Fruit fly (Drosophila melanogaster) whole organism, embryonic: Measurements from ENCODE around the gene IRSp53.

Experiments
- B-H1 ChIP-seq: fragments of 200-800 bp; sonication (Bioruptor generic); IDR thresholded peaks from 3 replicates; pipeline ENCODE4 v1.3.6; 2022; ENCODE audit warnings: missing biosample characterization, missing genetic modification characterization
- CG10147 ChIP-seq: fragments of 200-800 bp; sonication (Bioruptor generic); optimal IDR thresholded peaks from 2 replicates; lab custom pipeline; 2019; ENCODE audit warnings: missing biosample characterization, mild to moderate bottlenecking, missing genetic modification characterization, moderate library complexity
- CG10959 ChIP-seq: fragments of 200-800 bp; sonication (Bioruptor generic); IDR thresholded peaks from 2 replicates; pipeline ENCODE4 v1.3.6; 2022; ENCODE audit warnings: missing biosample characterization, missing genetic modification characterization
- CG12104 ChIP-seq: fragments of 200-800 bp; sonication (Bioruptor generic); optimal IDR thresholded peaks from 3 replicates; lab custom pipeline; 2016; ENCODE audit warnings: missing biosample characterization, missing genetic modification characterization
- CG12659 ChIP-seq: fragments of 200-800 bp; sonication (Bioruptor generic); optimal IDR thresholded peaks from 3 replicates; lab custom pipeline; 2017; ENCODE audit warnings: mild to moderate bottlenecking, missing biosample characterization, missing genetic modification reagents, missing genetic modification characterization
- CG12942 ChIP-seq: fragments of 200-800 bp; sonication (Bioruptor generic); optimal IDR thresholded peaks from 3 replicates; lab custom pipeline; 2016; ENCODE audit warnings: missing biosample characterization, missing genetic modification characterization
- CG13123 ChIP-seq: fragments of 200-800 bp; sonication (Bioruptor generic); optimal IDR thresholded peaks from 2 replicates; lab custom pipeline; 2016; ENCODE audit warnings: missing biosample characterization, missing genetic modification characterization
- CG13296 ChIP-seq: fragments of 200-800 bp; sonication (Bioruptor generic); optimal IDR thresholded peaks from 3 replicates; lab custom pipeline; 2018; ENCODE audit warnings: missing biosample characterization, mild to moderate bottlenecking, missing genetic modification characterization
- CG14050 ChIP-seq: fragments of 200-800 bp; sonication (Bioruptor generic); IDR thresholded peaks from 3 replicates; pipeline ENCODE4 v1.3.6; 2022; ENCODE audit warnings: missing biosample characterization, missing genetic modification characterization
- CG14667 ChIP-seq: fragments of 200-800 bp; sonication (Bioruptor generic); IDR thresholded peaks from 2 replicates; pipeline ENCODE4 v1.3.6; 2022; ENCODE audit warnings: missing biosample characterization, missing genetic modification characterization
- CG1529 ChIP-seq: fragments of 200-800 bp; sonication (Bioruptor generic); optimal IDR thresholded peaks from 3 replicates; lab custom pipeline; 2018; ENCODE audit warnings: missing biosample characterization, missing genetic modification characterization
- CG17829 ChIP-seq: fragments of 200-800 bp; optimal IDR thresholded peaks from 2 replicates; lab custom pipeline; 2019; ENCODE audit warnings: missing biosample characterization, mild to moderate bottlenecking, missing genetic modification characterization, moderate library complexity
- CG18262 ChIP-seq: fragments of 200-800 bp; optimal IDR thresholded peaks from 3 replicates; lab custom pipeline; 2019; ENCODE audit warnings: missing biosample characterization, mild to moderate bottlenecking, missing genetic modification characterization, moderate library complexity
- CG2129 ChIP-seq: fragments of 200-800 bp; sonication (Bioruptor generic); IDR thresholded peaks from 2 replicates; pipeline ENCODE4 v1.3.6; 2022; ENCODE audit warnings: missing biosample characterization, missing genetic modification characterization; ENCODE audit not compliant: partially characterized antibody
- CG30403 ChIP-seq: fragments of 200-800 bp; sonication (Bioruptor generic); optimal IDR thresholded peaks from 3 replicates; lab custom pipeline; 2016; ENCODE audit warnings: missing biosample characterization, missing genetic modification characterization
- CG32532 ChIP-seq: fragments of 200-800 bp; sonication (Bioruptor generic); IDR thresholded peaks from 2 replicates; pipeline ENCODE4 v1.3.6; 2022; ENCODE audit warnings: missing biosample characterization, missing genetic modification characterization
- CG34376 ChIP-seq: fragments of 200-800 bp; sonication (Bioruptor generic); optimal IDR thresholded peaks from 2 replicates; lab custom pipeline; 2018; ENCODE audit warnings: missing biosample characterization, mild to moderate bottlenecking, missing genetic modification characterization
- CG4360 ChIP-seq: fragments of 200-800 bp; sonication (Bioruptor generic); IDR thresholded peaks from 2 replicates; pipeline ENCODE4 v1.3.6; 2022; ENCODE audit warnings: missing biosample characterization, missing genetic modification characterization
- CG7786 ChIP-seq: fragments of 200-800 bp; sonication (Bioruptor generic); optimal IDR thresholded peaks from 2 replicates; lab custom pipeline; 2016; ENCODE audit warnings: missing biosample characterization, missing genetic modification characterization
- CG8388 ChIP-seq: fragments of 200-800 bp; sonication (Bioruptor generic); optimal IDR thresholded peaks from 2 replicates; lab custom pipeline; 2019; ENCODE audit warnings: missing biosample characterization, mild to moderate bottlenecking, missing genetic modification characterization, moderate library complexity
- CG8765 ChIP-seq: fragments of 200-800 bp; sonication (Bioruptor generic); IDR thresholded peaks from 2 replicates; pipeline ENCODE4 v1.3.6; 2022; ENCODE audit warnings: missing biosample characterization, missing genetic modification characterization
- CG9727 ChIP-seq: fragments of 200-800 bp; sonication (Bioruptor generic); optimal IDR thresholded peaks from 3 replicates; lab custom pipeline; 2017; ENCODE audit warnings: missing biosample characterization, mild to moderate bottlenecking, missing genetic modification characterization
- CG9932 ChIP-seq: fragments of 200-800 bp; sonication (Bioruptor generic); IDR thresholded peaks from 2 replicates; pipeline ENCODE4 v1.3.6; 2022; ENCODE audit warnings: missing biosample characterization, missing genetic modification characterization
- Dek ChIP-seq: fragments of 200-800 bp; sonication (Bioruptor generic); optimal IDR thresholded peaks from 3 replicates; lab custom pipeline; 2019; ENCODE audit warnings: missing biosample characterization, mild to moderate bottlenecking, missing genetic modification characterization, moderate library complexity
- Fer3 ChIP-seq: fragments of 200-800 bp; sonication (Bioruptor generic); optimal IDR thresholded peaks from 2 replicates; lab custom pipeline; 2018; ENCODE audit warnings: missing biosample characterization, mild to moderate bottlenecking, missing genetic modification characterization, moderate library complexity
- Gsc ChIP-seq: fragments of 200-800 bp; sonication (Bioruptor generic); IDR thresholded peaks from 2 replicates; pipeline ENCODE4 v1.3.6; 2022; ENCODE audit warnings: missing biosample characterization, missing genetic modification characterization
- HHEX ChIP-seq: fragments of 200-800 bp; sonication (Bioruptor generic); optimal IDR thresholded peaks from 3 replicates; lab custom pipeline; 2017; ENCODE audit warnings: missing biosample characterization, mild to moderate bottlenecking, missing genetic modification characterization, missing genetic modification reagents
- Hmr ChIP-seq: fragments of 200-800 bp; sonication (Bioruptor generic); optimal IDR thresholded peaks from 3 replicates; lab custom pipeline; 2017; ENCODE audit warnings: mild to moderate bottlenecking, missing biosample characterization, missing genetic modification reagents, missing genetic modification characterization
- Lim3 ChIP-seq: fragments of 200-800 bp; sonication (Bioruptor generic); IDR thresholded peaks from 2 replicates; pipeline ENCODE4 v1.3.6; 2022; ENCODE audit warnings: missing biosample characterization, missing genetic modification characterization
- Optix ChIP-seq: fragments of 200-800 bp; sonication (Bioruptor generic); IDR thresholded peaks from 3 replicates; pipeline ENCODE4 v1.3.6; 2022; ENCODE audit warnings: missing biosample characterization, missing genetic modification characterization
- Xbp1 ChIP-seq: fragments of 200-800 bp; sonication (Bioruptor generic); optimal IDR thresholded peaks from 3 replicates; lab custom pipeline; 2016; ENCODE audit warnings: missing biosample characterization, mild to moderate bottlenecking, missing genetic modification characterization
- abd-A ChIP-seq: fragments of 200-800 bp; sonication (Bioruptor generic); optimal IDR thresholded peaks from 3 replicates; lab custom pipeline; 2019; ENCODE audit warnings: missing biosample characterization, mild to moderate bottlenecking, missing genetic modification characterization, moderate library complexity
- bowl ChIP-seq: fragments of 200-800 bp; sonication (Bioruptor generic); IDR thresholded peaks from 2 replicates; pipeline ENCODE4 v1.3.6; 2022; ENCODE audit warnings: missing biosample characterization, missing genetic modification characterization
- corto ChIP-seq: fragments of 200-800 bp; sonication (Bioruptor generic); optimal IDR thresholded peaks from 2 replicates; lab custom pipeline; 2016; ENCODE audit warnings: missing biosample characterization, mild to moderate bottlenecking, missing genetic modification characterization, moderate library complexity
- crp ChIP-seq, 2 experiments: fragments of 200-800 bp; sonication (Bioruptor generic); optimal IDR thresholded peaks; 2 replicates in 1 of 2; 3 replicates in 1 of 2; lab custom pipeline; 2017; ENCODE audit warnings: missing biosample characterization in 2 of 2, missing genetic modification characterization in 2 of 2, mild to moderate bottlenecking in 1 of 2, moderate library complexity in 1 of 2
- dan ChIP-seq: fragments of 200-800 bp; sonication (Bioruptor generic); IDR thresholded peaks from 2 replicates; pipeline ENCODE4 v1.3.6; 2022; ENCODE audit warnings: missing biosample characterization, missing genetic modification characterization
- fd64A ChIP-seq: fragments of 200-800 bp; sonication (Bioruptor generic); optimal IDR thresholded peaks from 3 replicates; lab custom pipeline; 2018; ENCODE audit warnings: missing biosample characterization, mild to moderate bottlenecking, missing genetic modification characterization
- kay ChIP-seq: fragments of 200-800 bp; sonication (Bioruptor generic); optimal IDR thresholded peaks from 2 replicates; lab custom pipeline; 2016; ENCODE audit warnings: missing biosample characterization, missing genetic modification characterization
- kni ChIP-seq: fragments of 200-800 bp; sonication (Bioruptor generic); optimal IDR thresholded peaks from 3 replicates; lab custom pipeline; 2017; ENCODE audit warnings: mild to moderate bottlenecking, missing biosample characterization, missing genetic modification reagents, missing genetic modification characterization
- knrl ChIP-seq: fragments of 200-800 bp; sonication (Bioruptor generic); IDR thresholded peaks from 3 replicates; pipeline ENCODE4 v1.3.6; 2022; ENCODE audit warnings: missing biosample characterization, missing genetic modification characterization; ENCODE audit not compliant: partially characterized antibody
- onecut ChIP-seq: fragments of 200-800 bp; sonication (Bioruptor generic); IDR thresholded peaks from 2 replicates; pipeline ENCODE4 v1.3.6; 2022; ENCODE audit warnings: missing biosample characterization, missing genetic modification characterization
- peb ChIP-seq: fragments of 200-800 bp; sonication (Bioruptor generic); IDR thresholded peaks from 2 replicates; pipeline ENCODE4 v1.3.6; 2022; ENCODE audit warnings: missing biosample characterization, missing genetic modification characterization
- pzg ChIP-seq: fragments of 200-800 bp; sonication (Bioruptor generic); optimal IDR thresholded peaks from 3 replicates; lab custom pipeline; 2018; ENCODE audit warnings: missing biosample characterization, mild to moderate bottlenecking, missing genetic modification characterization, moderate library complexity
- sqz ChIP-seq: fragments of 200-800 bp; sonication (Bioruptor generic); optimal IDR thresholded peaks from 3 replicates; lab custom pipeline; 2018; ENCODE audit warnings: missing biosample characterization, mild to moderate bottlenecking, missing genetic modification characterization
- sug ChIP-seq: fragments of 200-800 bp; optimal IDR thresholded peaks from 2 replicates; lab custom pipeline; 2019; ENCODE audit warnings: missing biosample characterization, mild to moderate bottlenecking, missing genetic modification characterization, moderate library complexity
- tna ChIP-seq: fragments of 200-800 bp; sonication (Bioruptor generic); IDR thresholded peaks from 2 replicates; pipeline ENCODE4 v1.3.6; 2022; ENCODE audit warnings: missing biosample characterization, missing genetic modification characterization; ENCODE audit not compliant: partially characterized antibody
- toy ChIP-seq: fragments of 200-800 bp; sonication (Bioruptor generic); IDR thresholded peaks from 2 replicates; pipeline ENCODE4 v1.3.6; 2022; ENCODE audit warnings: missing biosample characterization, missing genetic modification characterization
- tx ChIP-seq: fragments of 200-800 bp; sonication (Bioruptor generic); optimal IDR thresholded peaks from 2 replicates; lab custom pipeline; 2016; ENCODE audit warnings: missing biosample characterization, missing genetic modification characterization
- wek ChIP-seq: fragments of 200-800 bp; sonication (Bioruptor generic); optimal IDR thresholded peaks from 3 replicates; lab custom pipeline; 2018; ENCODE audit warnings: missing biosample characterization, mild to moderate bottlenecking, missing genetic modification characterization, moderate library complexity

The IRSp53 gene

dm6 chr3L:11091943-11092609 is 43.8 kb upstream of the IRSp53 start (continued):
- peak; percentile 43 for TF ChIP-seq kay (GFP tag; lab: Kevin White, UChicago)
- no peak for TF ChIP-seq Lim3 (GFP tag; lab: Robert Waterston, UW)
- no peak for TF ChIP-seq CG10147 (GFP tag; lab: Kevin White, UChicago)
- no peak for TF ChIP-seq CG34376 (GFP tag; lab: Kevin White, UChicago)
- peak; percentile 25 for TF ChIP-seq tx
- TF ChIP-seq CG13123 (GFP tag; lab: Kevin White, UChicago), result peak; percentile 17
- no peak for TF ChIP-seq fd64A (GFP tag; lab: Kevin White, UChicago)
- peak; percentile 51 for TF ChIP-seq Xbp1
- TF ChIP-seq CG17829, result peak; percentile 31
- TF ChIP-seq CG8765, result no peak
- no peak for TF ChIP-seq Gsc
- peak; percentile 47 for TF ChIP-seq CG9727 (GFP tag; lab: Kevin White, UChicago)
- peak; percentile 61 for TF ChIP-seq CG12659
- TF ChIP-seq toy (GFP tag; lab: Robert Waterston, UW), result no peak
- no peak for TF ChIP-seq CG10959 (GFP tag; lab: Robert Waterston, UW)
- 0 out of 2 replicates have a peak, but pooled peaks have one; percentile 43 for TF ChIP-seq CG32532
- no peak for TF ChIP-seq CG14667
- TF ChIP-seq Optix, result no peak
- peak; percentile 56 for TF ChIP-seq sqz
- TF ChIP-seq CG8388 (GFP tag; lab: Kevin White, UChicago), result no peak
- peak; percentile 39 for TF ChIP-seq CG12942 (GFP tag; lab: Kevin White, UChicago)
- TF ChIP-seq Hmr (GFP tag; lab: Kevin White, UChicago), result peak; percentile 59
- TF ChIP-seq abd-A (tag; lab: Kevin White, UChicago), result no peak
- no peak for TF ChIP-seq dan
- peak; percentile 45 for TF ChIP-seq CG18262 (tag; lab: Kevin White, UChicago)
- TF ChIP-seq CG13296 (GFP tag; lab: Kevin White, UChicago), result no peak
- peak in 1 of 2 experiments; percentile 39 for TF ChIP-seq crp (GFP tag; optimal IDR thresholded peaks at IDR 0.05; lab: Kevin White, UChicago)
- TF ChIP-seq wek (GFP tag; lab: Kevin White, UChicago), result no peak
- peak; percentile 79 for TF ChIP-seq kni
- TF ChIP-seq CG7786, result peak; percentile 31
- TF ChIP-seq B-H1 (GFP tag; lab: Robert Waterston, UW), result no peak
- peak; percentile 2 for TF ChIP-seq Dek (tag; lab: Kevin White, UChicago)
- TF ChIP-seq Fer3 (tag; lab: Kevin White, UChicago), result peak; percentile 24
- no peak for TF ChIP-seq CG2129
- TF ChIP-seq CG4360 (GFP tag; lab: Robert Waterston, UW), result no peak
- 0 out of 2 replicates have a peak, but pooled peaks have one; percentile 20 for TF ChIP-seq peb (GFP tag; lab: Robert Waterston, UW)
- TF ChIP-seq knrl (GFP tag; lab: Robert Waterston, UW), result peak; percentile 15; the same call in 1 of the 3 replicates
- peak; percentile 41 for TF ChIP-seq pzg
- TF ChIP-seq sug (tag; lab: Kevin White, UChicago), result peak; percentile 11
- TF ChIP-seq CG9932 (GFP tag; lab: Robert Waterston, UW), result peak; percentile 53
- TF ChIP-seq bowl, result no peak
- no peak for TF ChIP-seq CG12104 (GFP tag; lab: Kevin White, UChicago)
- TF ChIP-seq onecut, result peak; percentile 56; the same call in 1 of the 2 replicates
- TF ChIP-seq tna (GFP tag; lab: Robert Waterston, UW), result no peak
- peak; percentile 69 for TF ChIP-seq HHEX
- peak; percentile 3 for TF ChIP-seq CG1529
- TF ChIP-seq CG14050, result no peak
- peak; percentile 47 for TF ChIP-seq corto (GFP tag; lab: Kevin White, UChicago)
- TF ChIP-seq CG30403 (GFP tag; lab: Kevin White, UChicago), result peak; percentile 53
